Fruit fly (Drosophila melanogaster) whole organism, embryonic: ENCODE results near the gene CG12075.

Source experiments
- Antp ChIP-seq: fragments of 200-800 bp; sonication (Bioruptor generic); optimal IDR thresholded peaks from 3 replicates; lab custom pipeline; 2016; ENCODE audit warnings: missing biosample characterization, missing genetic modification characterization
- Atf3 ChIP-seq: fragments of 200-800 bp; sonication (Bioruptor generic); optimal IDR thresholded peaks from 3 replicates; lab custom pipeline; 2016; ENCODE audit warnings: missing biosample characterization, missing genetic modification characterization
- B-H1 ChIP-seq: fragments of 200-800 bp; sonication (Bioruptor generic); IDR thresholded peaks from 3 replicates; pipeline ENCODE4 v1.3.6; 2022; ENCODE audit warnings: missing biosample characterization, missing genetic modification characterization
- CG1024 ChIP-seq: fragments of 200-800 bp; sonication (Bioruptor generic); IDR thresholded peaks from 2 replicates; pipeline ENCODE4 v1.3.6; 2022; ENCODE audit warnings: missing biosample characterization, missing genetic modification characterization
- CG13296 ChIP-seq: fragments of 200-800 bp; sonication (Bioruptor generic); optimal IDR thresholded peaks from 3 replicates; lab custom pipeline; 2018; ENCODE audit warnings: missing biosample characterization, mild to moderate bottlenecking, missing genetic modification characterization
- CG13894 ChIP-seq: fragments of 200-800 bp; sonication (Bioruptor generic); optimal IDR thresholded peaks from 3 replicates; lab custom pipeline; 2018; ENCODE audit warnings: missing biosample characterization, mild to moderate bottlenecking, missing genetic modification characterization, moderate library complexity
- CG16815 ChIP-seq: fragments of 200-800 bp; sonication (Bioruptor generic); optimal IDR thresholded peaks from 3 replicates; lab custom pipeline; 2017; ENCODE audit warnings: missing biosample characterization, mild to moderate bottlenecking, missing genetic modification characterization
- CG17359 ChIP-seq: fragments of 200-800 bp; sonication (Bioruptor generic); optimal IDR thresholded peaks from 3 replicates; lab custom pipeline; 2018; ENCODE audit warnings: missing biosample characterization, mild to moderate bottlenecking, missing genetic modification characterization, moderate library complexity
- CG17912 ChIP-seq: fragments of 200-800 bp; sonication (Bioruptor generic); optimal IDR thresholded peaks from 2 replicates; lab custom pipeline; 2018; ENCODE audit warnings: missing biosample characterization, mild to moderate bottlenecking, missing genetic modification characterization
- CG2202 ChIP-seq: fragments of 200-800 bp; sonication (Bioruptor generic); optimal IDR thresholded peaks from 2 replicates; lab custom pipeline; 2018; ENCODE audit warnings: missing biosample characterization, mild to moderate bottlenecking, missing genetic modification characterization
- CG34422 ChIP-seq: fragments of 200-800 bp; sonication (Bioruptor generic); IDR thresholded peaks from 3 replicates; pipeline ENCODE4 v1.3.6; 2022; ENCODE audit warnings: missing biosample characterization, missing genetic modification characterization
- CG3847 ChIP-seq: fragments of 200-800 bp; sonication (Bioruptor generic); IDR thresholded peaks from 2 replicates; pipeline ENCODE4 v1.3.6; 2022; ENCODE audit warnings: missing biosample characterization, missing genetic modification characterization
- CG6175 ChIP-seq: fragments of 200-800 bp; sonication (Bioruptor generic); IDR thresholded peaks from 3 replicates; pipeline ENCODE4 v1.3.6; 2022; ENCODE audit warnings: missing biosample characterization, missing genetic modification characterization
- CG6689 ChIP-seq: fragments of 200-800 bp; sonication (Bioruptor generic); IDR thresholded peaks from 2 replicates; pipeline ENCODE4 v1.3.6; 2022; ENCODE audit warnings: missing biosample characterization, missing genetic modification characterization
- CG6791 ChIP-seq: fragments of 200-800 bp; sonication (Bioruptor generic); IDR thresholded peaks from 3 replicates; pipeline ENCODE4 v1.3.6; 2022; ENCODE audit warnings: missing biosample characterization, missing genetic modification characterization; ENCODE audit not compliant: partially characterized antibody
- CG7372 ChIP-seq: fragments of 200-800 bp; sonication (Bioruptor generic); IDR thresholded peaks from 2 replicates; pipeline ENCODE4 v1.3.6; 2022; ENCODE audit warnings: missing biosample characterization, missing genetic modification characterization
- CG7963 ChIP-seq: fragments of 200-800 bp; sonication (Bioruptor generic); IDR thresholded peaks from 3 replicates; pipeline ENCODE4 v1.3.6; 2022; ENCODE audit warnings: missing biosample characterization, missing genetic modification characterization; ENCODE audit not compliant: partially characterized antibody
- CG8478 ChIP-seq: fragments of >200 bp; optimal IDR thresholded peaks from 2 replicates; lab custom pipeline; 2018
- CkIIα-i1 ChIP-seq: fragments of 200-800 bp; sonication (Bioruptor generic); IDR thresholded peaks from 2 replicates; pipeline ENCODE4 v1.3.6; 2022; ENCODE audit warnings: missing biosample characterization, missing genetic modification characterization
- Dad ChIP-seq: fragments of 200-800 bp; sonication (Bioruptor generic); optimal IDR thresholded peaks from 3 replicates; lab custom pipeline; 2016; ENCODE audit warnings: missing biosample characterization, missing genetic modification characterization
- Dek ChIP-seq: fragments of 200-800 bp; sonication (Bioruptor generic); optimal IDR thresholded peaks from 3 replicates; lab custom pipeline; 2019; ENCODE audit warnings: missing biosample characterization, mild to moderate bottlenecking, missing genetic modification characterization, moderate library complexity
- Dip2 ChIP-seq: fragments of 200-800 bp; sonication (Bioruptor generic); IDR thresholded peaks from 2 replicates; pipeline ENCODE4 v1.3.6; 2022; ENCODE audit warnings: missing biosample characterization, missing genetic modification characterization
- GATAe ChIP-seq: fragments of 200-800 bp; sonication (Bioruptor generic); conservative IDR thresholded peaks from 2 replicates; pipeline ENCODE4 v1.3.6; 2022; ENCODE audit warnings: missing biosample characterization, missing genetic modification characterization
- Gsc ChIP-seq: fragments of 200-800 bp; sonication (Bioruptor generic); IDR thresholded peaks from 2 replicates; pipeline ENCODE4 v1.3.6; 2022; ENCODE audit warnings: missing biosample characterization, missing genetic modification characterization
- Hey ChIP-seq: fragments of 200-800 bp; sonication (Bioruptor generic); optimal IDR thresholded peaks from 3 replicates; lab custom pipeline; 2018; ENCODE audit warnings: missing biosample characterization, mild to moderate bottlenecking, missing genetic modification characterization
- Lhr ChIP-seq: fragments of 200-800 bp; sonication (Bioruptor generic); optimal IDR thresholded peaks from 3 replicates; lab custom pipeline; 2017; ENCODE audit warnings: mild to moderate bottlenecking, missing biosample characterization, missing genetic modification reagents, missing genetic modification characterization
- Oaz ChIP-seq: fragments of 200-800 bp; sonication (Bioruptor generic); IDR thresholded peaks from 2 replicates; pipeline ENCODE4 v1.3.6; 2022; ENCODE audit warnings: missing biosample characterization, missing genetic modification characterization
- Pdp1 ChIP-seq, 2 experiments: fragments of 200-800 bp; sonication (Bioruptor generic); optimal IDR thresholded peaks; 3 replicates each; lab custom pipeline; 2016; ENCODE audit warnings: missing biosample characterization in 2 of 2, missing genetic modification characterization in 2 of 2, mild to moderate bottlenecking in 1 of 2, moderate library complexity in 1 of 2
- Rfx ChIP-seq: fragments of 200-800 bp; sonication (Bioruptor generic); IDR thresholded peaks from 2 replicates; pipeline ENCODE4 v1.3.6; 2022; ENCODE audit warnings: missing biosample characterization, missing genetic modification characterization
- Scr ChIP-seq: fragments of 200-800 bp; sonication (Bioruptor generic); IDR thresholded peaks from 2 replicates; pipeline ENCODE4 v1.3.6; 2022; ENCODE audit warnings: missing biosample characterization, missing genetic modification characterization; ENCODE audit not compliant: partially characterized antibody
- TFAM ChIP-seq: fragments of 200-800 bp; sonication (Bioruptor generic); optimal IDR thresholded peaks from 2 replicates; lab custom pipeline; 2017; ENCODE audit warnings: missing biosample characterization, missing genetic modification characterization, inconsistent platforms
- bab2 ChIP-seq: fragments of 200-800 bp; sonication (Bioruptor generic); optimal IDR thresholded peaks from 2 replicates; lab custom pipeline; 2016; ENCODE audit warnings: missing biosample characterization, missing genetic modification characterization
- cato ChIP-seq: fragments of 200-800 bp; sonication (Bioruptor generic); optimal IDR thresholded peaks from 2 replicates; lab custom pipeline; 2016; ENCODE audit warnings: missing biosample characterization, missing genetic modification characterization, borderline replicate concordance
- caup ChIP-seq: fragments of 200-800 bp; sonication (Bioruptor generic); optimal IDR thresholded peaks from 3 replicates; lab custom pipeline; 2017; ENCODE audit warnings: missing biosample characterization, mild to moderate bottlenecking, missing genetic modification characterization, moderate library complexity; ENCODE audit not compliant: severe bottlenecking
- cg ChIP-seq: fragments of 200-800 bp; sonication (Bioruptor generic); optimal IDR thresholded peaks from 3 replicates; lab custom pipeline; 2019; ENCODE audit warnings: missing biosample characterization, mild to moderate bottlenecking, missing genetic modification characterization, moderate library complexity
- en ChIP-seq: fragments of 200-800 bp; sonication (Bioruptor generic); optimal IDR thresholded peaks from 2 replicates; lab custom pipeline; 2016; ENCODE audit warnings: missing biosample characterization, missing genetic modification characterization
- inv ChIP-seq: fragments of 200-800 bp; sonication (Bioruptor generic); IDR thresholded peaks from 2 replicates; pipeline ENCODE4 v1.3.6; 2022; ENCODE audit warnings: missing biosample characterization, missing genetic modification characterization; ENCODE audit not compliant: partially characterized antibody
- jumu ChIP-seq: fragments of 200-800 bp; sonication (Bioruptor generic); optimal IDR thresholded peaks from 3 replicates; lab custom pipeline; 2016; ENCODE audit warnings: missing biosample characterization, missing genetic modification characterization
- kah ChIP-seq: fragments of 200-800 bp; sonication (Bioruptor generic); optimal IDR thresholded peaks from 2 replicates; lab custom pipeline; 2018; ENCODE audit warnings: missing biosample characterization, mild to moderate bottlenecking, missing genetic modification characterization
- klu ChIP-seq: fragments of 200-800 bp; sonication (Bioruptor generic); IDR thresholded peaks from 2 replicates; pipeline ENCODE4 v1.3.6; 2022; ENCODE audit warnings: missing biosample characterization, missing genetic modification characterization
- nom ChIP-seq: fragments of 200-800 bp; sonication (Bioruptor generic); optimal IDR thresholded peaks from 2 replicates; lab custom pipeline; 2017; ENCODE audit warnings: missing biosample characterization, missing genetic modification characterization, mild to moderate bottlenecking, moderate library complexity, missing genetic modification reagents
- org-1 ChIP-seq: fragments of 200-800 bp; sonication (Bioruptor generic); optimal IDR thresholded peaks from 2 replicates; lab custom pipeline; 2017; ENCODE audit warnings: missing biosample characterization, missing genetic modification characterization
- pnt ChIP-seq: fragments of 200-800 bp; sonication (Bioruptor generic); optimal IDR thresholded peaks from 3 replicates; lab custom pipeline; 2016; ENCODE audit warnings: missing biosample characterization, missing genetic modification characterization
- pzg ChIP-seq: fragments of 200-800 bp; sonication (Bioruptor generic); optimal IDR thresholded peaks from 3 replicates; lab custom pipeline; 2018; ENCODE audit warnings: missing biosample characterization, mild to moderate bottlenecking, missing genetic modification characterization, moderate library complexity
- sens-2 ChIP-seq: fragments of 200-800 bp; sonication (Bioruptor generic); IDR thresholded peaks from 2 replicates; pipeline ENCODE4 v1.3.6; 2022; ENCODE audit warnings: missing biosample characterization, missing genetic modification characterization
- shn ChIP-seq: fragments of 200-800 bp; sonication (Bioruptor generic); optimal IDR thresholded peaks from 3 replicates; lab custom pipeline; 2016; ENCODE audit warnings: missing biosample characterization, missing genetic modification characterization
- sima ChIP-seq: fragments of 200-800 bp; sonication (Bioruptor generic); optimal IDR thresholded peaks from 2 replicates; lab custom pipeline; 2016; ENCODE audit warnings: missing biosample characterization, missing genetic modification characterization
- so ChIP-seq: fragments of 200-800 bp; sonication (Bioruptor generic); IDR thresholded peaks from 3 replicates; pipeline ENCODE4 v1.3.6; 2022; ENCODE audit warnings: missing biosample characterization, missing genetic modification characterization
- tin ChIP-seq: fragments of 200-800 bp; sonication (Bioruptor generic); optimal IDR thresholded peaks from 3 replicates; lab custom pipeline; 2016; ENCODE audit warnings: missing biosample characterization, missing genetic modification characterization
- tup ChIP-seq: fragments of 200-800 bp; sonication (Bioruptor generic); optimal IDR thresholded peaks from 2 replicates; lab custom pipeline; 2016; ENCODE audit warnings: missing biosample characterization, mild to moderate bottlenecking, missing genetic modification characterization, moderate library complexity
- zen2 ChIP-seq: fragments of 200-800 bp; sonication (Bioruptor generic); IDR thresholded peaks from 3 replicates; pipeline ENCODE4 v1.3.6; 2022; ENCODE audit warnings: missing biosample characterization, missing genetic modification characterization; ENCODE audit not compliant: partially characterized antibody

CG12075 gene

dm6 chrX:8896080-8896479, 58.0 kb downstream of the CG12075 start (continued):
- peak; percentile 38 for TF ChIP-seq en (GFP tag; lab: Kevin White, UChicago)
- no peak for TF ChIP-seq inv (GFP tag; lab: Robert Waterston, UW)
- peak; percentile 93 for TF ChIP-seq Dek (tag; lab: Kevin White, UChicago)
- TF ChIP-seq cato = peak; percentile 89
- peak; percentile 48 for TF ChIP-seq shn (GFP tag; lab: Kevin White, UChicago)
- TF ChIP-seq Hey (tag; lab: Kevin White, UChicago) = peak; percentile 66
- peak; percentile 77 for TF ChIP-seq CG17912
- peak; percentile 94 for TF ChIP-seq tin (GFP tag; lab: Kevin White, UChicago)
- peak; percentile 80 for TF ChIP-seq Lhr (GFP tag; lab: Kevin White, UChicago)
- TF ChIP-seq GATAe (GFP tag; lab: Robert Waterston, UW) = peak; percentile 70
- TF ChIP-seq nom (GFP tag; lab: Kevin White, UChicago) = peak; percentile 65
- peak; percentile 88 for TF ChIP-seq tup (GFP tag; lab: Kevin White, UChicago)
- no peak; the same call in 1 of the 2 replicates for TF ChIP-seq Gsc
- peak; percentile 55 for TF ChIP-seq Dip2 (GFP tag; lab: Robert Waterston, UW)
- peak; percentile 66 for TF ChIP-seq TFAM (GFP tag; lab: Kevin White, UChicago)
- no peak for TF ChIP-seq CG8478 (lab: Kevin White, UChicago)
- peak; percentile 92 for TF ChIP-seq Oaz
- no peak for TF ChIP-seq CG7963
- TF ChIP-seq CG3847 = peak; percentile 95
- no peak for TF ChIP-seq sima (GFP tag; lab: Kevin White, UChicago)
- TF ChIP-seq CkIIα-i1 (GFP tag; lab: Robert Waterston, UW) = peak; percentile 87
- peak; percentile 93 for TF ChIP-seq CG1024 (GFP tag; lab: Robert Waterston, UW)
- peak; percentile 84 for TF ChIP-seq CG2202 (tag; lab: Kevin White, UChicago)
- peak; percentile 90 for TF ChIP-seq kah (GFP tag; lab: Kevin White, UChicago)
- TF ChIP-seq Pdp1 (GFP tag; optimal IDR thresholded peaks at IDR 0.05; lab: Kevin White, UChicago) = peak; percentile 85
- TF ChIP-seq CG16815 = peak; percentile 91
- TF ChIP-seq CG7372 (GFP tag; lab: Robert Waterston, UW) = peak; percentile 94
- peak; percentile 87 for TF ChIP-seq org-1 (GFP tag; lab: Kevin White, UChicago)
- TF ChIP-seq Atf3 (GFP tag; lab: Kevin White, UChicago) = peak; percentile 68
- peak; percentile 94 for TF ChIP-seq B-H1 (GFP tag; lab: Robert Waterston, UW)
- TF ChIP-seq Rfx (GFP tag; lab: Robert Waterston, UW) = peak; percentile 98
- TF ChIP-seq caup = peak; percentile 94
- TF ChIP-seq CG13296 = peak; percentile 91
- no peak for TF ChIP-seq CG6791 (GFP tag; lab: Robert Waterston, UW)
- TF ChIP-seq sens-2 (GFP tag; lab: Robert Waterston, UW) = peak; percentile 93
- peak; percentile 71 for TF ChIP-seq pnt
- TF ChIP-seq zen2 (GFP tag; lab: Robert Waterston, UW) = no peak
- TF ChIP-seq jumu (GFP tag; lab: Kevin White, UChicago) = peak; percentile 20
- TF ChIP-seq bab2 = peak; percentile 71
- peak; percentile 89 for TF ChIP-seq klu (GFP tag; lab: Robert Waterston, UW)
- TF ChIP-seq CG13894 (tag; lab: Kevin White, UChicago) = peak; percentile 82
- TF ChIP-seq CG6689 (GFP tag; lab: Robert Waterston, UW) = peak; percentile 96
- peak; percentile 70 for TF ChIP-seq Dad (GFP tag; lab: Kevin White, UChicago)
- TF ChIP-seq Scr = no peak
- no peak for TF ChIP-seq cg (GFP tag; lab: Kevin White, UChicago)
- peak; percentile 93 for TF ChIP-seq CG6175 (GFP tag; lab: Robert Waterston, UW)
- TF ChIP-seq pzg (GFP tag; lab: Kevin White, UChicago) = peak; percentile 7
- peak; percentile 97 for TF ChIP-seq so
- peak; percentile 97 for TF ChIP-seq CG17359 (tag; lab: Kevin White, UChicago)
- peak; percentile 96 for TF ChIP-seq CG34422 (GFP tag; lab: Robert Waterston, UW)
- TF ChIP-seq Antp (GFP tag; lab: Kevin White, UChicago) = peak; percentile 60
